Worm (Caenorhabditis elegans) whole organism, early embryonic: ENCODE data around the gene gst-27.
"Not testable (repeated sequence)": the region's sequence is repeated elsewhere in the genome, so short reads cannot be mapped to it uniquely, and the experiment has no call there.

ENCODE experiments used
- B0310.2 ChIP-seq: sonication (generic microtip); optimal IDR thresholded peaks from 2 replicates; lab custom pipeline; 2016; ENCODE audit warnings: mild to moderate bottlenecking, missing genetic modification characterization, missing compliant biosample characterization
- F13C5.2 ChIP-seq: sonication (generic microtip); optimal IDR thresholded peaks from 2 replicates; lab custom pipeline; 2017; ENCODE audit warnings: mild to moderate bottlenecking, missing genetic modification characterization, inconsistent platforms, missing compliant biosample characterization
- aly-1 ChIP-seq: sonication (generic microtip); optimal IDR thresholded peaks from 2 replicates; lab custom pipeline; 2016; ENCODE audit warnings: missing genetic modification characterization, missing compliant biosample characterization
- ama-1 ChIP-seq: fragments of 150-350 bp; optimal IDR thresholded peaks from 2 replicates; lab custom pipeline; 2014
- ceh-13 ChIP-seq: fragments of 200-800 bp; sonication (Bioruptor generic); optimal IDR thresholded peaks from 2 replicates; lab custom pipeline; 2018; ENCODE audit warnings: mild to moderate bottlenecking, missing genetic modification characterization, missing compliant biosample characterization
- ceh-36 ChIP-seq: sonication (generic microtip); optimal IDR thresholded peaks from 2 replicates; lab custom pipeline; 2016; ENCODE audit warnings: missing genetic modification characterization, inconsistent platforms, missing compliant biosample characterization
- ets-7 ChIP-seq: sonication (generic microtip); optimal IDR thresholded peaks from 2 replicates; lab custom pipeline; 2016; ENCODE audit warnings: missing genotype, missing genetic modification characterization, missing compliant biosample characterization
- flt-1 ChIP-seq: fragments of 200-800 bp; sonication (Bioruptor generic); IDR thresholded peaks from 2 replicates; pipeline ENCODE4 v1.3.6; 2022; ENCODE audit warnings: missing genetic modification characterization, missing compliant biosample characterization
- hmbx-1 ChIP-seq: sonication (generic microtip); optimal IDR thresholded peaks from 2 replicates; lab custom pipeline; 2016; ENCODE audit warnings: mild to moderate bottlenecking, missing genetic modification characterization, missing compliant biosample characterization
- hmg-4 ChIP-seq: fragments of 200-800 bp; sonication (Bioruptor generic); optimal IDR thresholded peaks from 2 replicates; lab custom pipeline; 2018; ENCODE audit warnings: mild to moderate bottlenecking, missing genetic modification characterization, missing compliant biosample characterization
- hnd-1 ChIP-seq: sonication (generic microtip); optimal IDR thresholded peaks from 2 replicates; lab custom pipeline; 2016; ENCODE audit warnings: missing genetic modification characterization, missing compliant biosample characterization
- pes-1 ChIP-seq: fragments of 200-800 bp; sonication (Bioruptor generic); IDR thresholded peaks from 2 replicates; pipeline ENCODE4 v1.3.6; 2022; ENCODE audit warnings: missing genetic modification reagents, missing genetic modification characterization, missing compliant biosample characterization
- scrt-1 ChIP-seq: fragments of 200-800 bp; sonication (Bioruptor generic); IDR thresholded peaks from 2 replicates; pipeline ENCODE4 v1.3.6; 2022; ENCODE audit warnings: missing genetic modification characterization, missing compliant biosample characterization
- sea-1 ChIP-seq: fragments of 200-800 bp; sonication (Bioruptor generic); conservative IDR thresholded peaks from 2 replicates; pipeline ENCODE4 v1.3.6; 2022; ENCODE audit warnings: missing genetic modification characterization, missing compliant biosample characterization
- tbx-11 ChIP-seq: fragments of 200-800 bp; sonication (Bioruptor generic); IDR thresholded peaks from 2 replicates; pipeline ENCODE4 v1.3.6; 2022; ENCODE audit warnings: missing genetic modification characterization, missing compliant biosample characterization
- tbx-37 ChIP-seq: fragments of 200-800 bp; sonication (Bioruptor generic); conservative IDR thresholded peaks from 2 replicates; pipeline ENCODE4 v1.3.6; 2022; ENCODE audit warnings: missing genetic modification reagents, missing genetic modification characterization, missing compliant biosample characterization
- tra-4 ChIP-seq: sonication (generic microtip); optimal IDR thresholded peaks from 2 replicates; lab custom pipeline; 2017; ENCODE audit warnings: missing genetic modification characterization, missing compliant biosample characterization

gst-27 gene

DNA sequence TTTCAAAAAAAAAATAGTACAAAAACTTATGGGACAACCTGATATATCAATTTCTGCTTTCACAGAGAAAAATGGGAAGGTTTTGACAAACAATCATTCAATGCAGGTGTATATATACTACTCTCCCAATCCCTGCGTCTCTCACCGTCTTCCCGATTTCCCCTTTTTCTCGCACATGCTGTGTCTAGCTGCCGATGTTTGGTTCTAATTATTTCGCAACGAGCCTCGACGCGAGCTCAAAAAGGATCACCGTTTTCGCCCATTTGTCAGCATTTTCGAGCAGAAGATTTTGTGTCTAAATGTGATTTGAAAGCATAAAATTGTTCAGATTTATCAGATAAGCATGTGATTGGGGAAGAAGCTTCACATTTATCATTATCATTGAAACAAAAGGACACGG, 7.6 kb upstream of the gst-27 start:
- TF ChIP-seq ets-7 (tag; lab: Kevin White, UChicago) (no peak), ama-1 (no peak), tbx-11 (GFP tag; lab: Robert Waterston, UW) (no peak), hmbx-1 (no peak)

ce11 chrII:15171816-15172215, 6.3 kb upstream of the gst-27 start, which contains the start of gene gst-39:
Gene gst-39, minus strand, starts transcription at chrII:15171916.
- not testable (repeated sequence) for TF ChIP-seq scrt-1 (GFP tag; lab: Robert Waterston, UW); ets-7 (tag; lab: Kevin White, UChicago); pes-1 (GFP tag; lab: Robert Waterston, UW)

DNA sequence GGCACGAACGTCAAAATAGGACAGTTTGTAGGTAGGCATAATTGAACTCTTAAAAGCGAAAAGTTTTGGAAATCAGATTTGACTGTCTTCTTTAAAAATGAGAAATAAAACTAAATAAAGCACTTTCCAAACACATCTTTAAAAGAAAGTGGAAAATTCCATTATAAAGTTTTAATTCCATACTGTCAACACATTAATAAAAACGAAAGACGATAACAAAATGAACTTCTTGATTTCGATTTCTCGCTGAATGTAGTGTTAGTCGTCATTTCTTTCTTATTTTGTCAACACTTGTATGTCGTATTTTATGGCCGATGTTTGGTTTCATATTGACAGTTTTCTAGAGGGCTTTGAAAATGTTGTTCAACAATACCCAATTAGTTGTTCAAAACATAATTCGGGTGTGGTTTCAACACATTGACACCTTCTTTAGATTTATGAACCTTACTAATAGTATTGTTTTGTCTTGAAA, 4.3 kb upstream of the gst-27 start, which contains the start of gene gst-29:
gst-29 (minus strand) TSS at position 51 of the 472 bp plus-strand sequence.
- TF ChIP-seq tra-4 = no peak
- no peak for TF ChIP-seq ceh-36
- no peak for TF ChIP-seq hmg-4
- no peak for TF ChIP-seq F13C5.2
- no peak for TF ChIP-seq tbx-37 (GFP tag; lab: Robert Waterston, UW)
- TF ChIP-seq ceh-13 = no peak
- TF ChIP-seq ama-1 = no peak
- no peak for TF ChIP-seq aly-1 (tag; lab: Kevin White, UChicago)
- no peak for TF ChIP-seq B0310.2
- no peak for TF ChIP-seq flt-1 (GFP tag; lab: Robert Waterston, UW)
- TF ChIP-seq tbx-11 (GFP tag; lab: Robert Waterston, UW) = no peak
- no peak for TF ChIP-seq hmbx-1
- no peak for TF ChIP-seq pes-1 (GFP tag; lab: Robert Waterston, UW)
- no peak for TF ChIP-seq ets-7 (tag; lab: Kevin White, UChicago)
- TF ChIP-seq scrt-1 (GFP tag; lab: Robert Waterston, UW) = no peak
- TF ChIP-seq sea-1 (GFP tag; lab: Robert Waterston, UW) = no peak
- TF ChIP-seq hnd-1 (tag; lab: Kevin White, UChicago) = no peak

DNA sequence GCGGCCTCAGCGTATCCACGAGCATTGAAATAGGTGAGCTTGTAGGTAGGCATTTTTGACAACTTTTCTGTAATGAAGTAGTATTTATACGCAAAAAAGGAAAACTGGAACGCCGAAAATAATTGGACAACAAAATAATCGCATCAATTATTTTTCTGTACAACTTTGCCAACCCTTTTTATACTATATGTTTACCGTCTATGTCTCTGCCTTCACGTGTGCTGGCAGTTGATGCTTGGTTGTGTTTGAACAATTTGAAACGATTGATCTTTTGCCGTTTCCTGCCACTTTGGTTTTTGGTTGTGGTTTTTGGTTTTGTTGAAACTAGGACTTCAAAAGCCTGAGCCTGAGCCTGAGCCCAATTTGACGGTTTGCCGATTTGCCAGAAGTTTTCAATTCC, 1.8 kb upstream of the gst-27 start, which contains the start of gene gst-28:
gst-28 (minus strand) TSS at position 238 of the 400 bp plus-strand sequence.
- TF ChIP-seq hmg-4 = no peak
- TF ChIP-seq hmbx-1 = no peak
- no peak for TF ChIP-seq B0310.2
- no peak for TF ChIP-seq ceh-13
- no peak for TF ChIP-seq tbx-11 (GFP tag; lab: Robert Waterston, UW)
- no peak for TF ChIP-seq tra-4
- TF ChIP-seq flt-1 (GFP tag; lab: Robert Waterston, UW) = no peak
- no peak for TF ChIP-seq ets-7 (tag; lab: Kevin White, UChicago)
- TF ChIP-seq ama-1 = no peak
- TF ChIP-seq aly-1 (tag; lab: Kevin White, UChicago) = no peak
- no peak for TF ChIP-seq ceh-36
- TF ChIP-seq tbx-37 (GFP tag; lab: Robert Waterston, UW) = no peak
- no peak for TF ChIP-seq sea-1 (GFP tag; lab: Robert Waterston, UW)

ce11 chrII:15164453-15164852, 1.1 kb downstream of the gst-27 start, which contains the start of gene gst-26:
Gene gst-26, minus strand, starts transcription at chrII:15164553.
- TF ChIP-seq tbx-11 (GFP tag; lab: Robert Waterston, UW) (no peak), ceh-36 (no peak), F13C5.2 (no peak), ceh-13 (no peak), hmg-4 (no peak), ets-7 (tag; lab: Kevin White, UChicago) (no peak), ama-1 (no peak), sea-1 (GFP tag; lab: Robert Waterston, UW) (no peak), flt-1 (GFP tag; lab: Robert Waterston, UW) (no peak), pes-1 (GFP tag; lab: Robert Waterston, UW) (no peak), tbx-37 (GFP tag; lab: Robert Waterston, UW) (no peak), B0310.2 (no peak), aly-1 (tag; lab: Kevin White, UChicago) (no peak)

DNA sequence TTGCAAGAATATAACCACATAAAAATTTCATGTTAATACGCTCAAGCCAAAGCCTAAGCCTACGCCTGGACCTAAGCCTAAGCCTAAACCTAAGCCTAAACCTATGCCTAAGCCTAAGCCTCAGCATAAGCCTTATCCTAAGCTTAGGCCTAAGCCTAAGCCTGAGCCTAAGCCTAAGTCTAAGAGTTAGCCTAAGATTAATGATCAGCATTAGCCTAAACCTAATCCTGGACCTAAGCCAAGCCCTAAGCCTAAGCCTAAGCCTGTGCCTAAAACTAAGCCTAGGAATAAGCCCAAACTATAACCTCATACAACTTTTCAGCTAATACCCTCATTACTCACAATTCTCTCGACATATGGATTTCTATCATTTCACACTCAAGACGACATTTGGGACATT, 7.2 kb downstream of the gst-27 start:
- TF ChIP-seq hmbx-1 (no peak), ceh-36 (peak; percentile 82)

ce11 chrII:15157880-15158279, 7.7 kb downstream of the gst-27 start, which contains the start of gene ptr-20:
Gene ptr-20, plus strand, starts transcription at chrII:15158180.
- TF ChIP-seq tbx-37 (GFP tag; lab: Robert Waterston, UW) (no peak), flt-1 (GFP tag; lab: Robert Waterston, UW) (no peak), ama-1 (no peak), ceh-36 (no peak), aly-1 (tag; lab: Kevin White, UChicago) (no peak), pes-1 (GFP tag; lab: Robert Waterston, UW) (no peak), sea-1 (GFP tag; lab: Robert Waterston, UW) (no peak), ceh-13 (no peak), B0310.2 (no peak), hmg-4 (no peak), scrt-1 (GFP tag; lab: Robert Waterston, UW) (no peak), F13C5.2 (no peak), ets-7 (tag; lab: Kevin White, UChicago) (no peak)

DNA sequence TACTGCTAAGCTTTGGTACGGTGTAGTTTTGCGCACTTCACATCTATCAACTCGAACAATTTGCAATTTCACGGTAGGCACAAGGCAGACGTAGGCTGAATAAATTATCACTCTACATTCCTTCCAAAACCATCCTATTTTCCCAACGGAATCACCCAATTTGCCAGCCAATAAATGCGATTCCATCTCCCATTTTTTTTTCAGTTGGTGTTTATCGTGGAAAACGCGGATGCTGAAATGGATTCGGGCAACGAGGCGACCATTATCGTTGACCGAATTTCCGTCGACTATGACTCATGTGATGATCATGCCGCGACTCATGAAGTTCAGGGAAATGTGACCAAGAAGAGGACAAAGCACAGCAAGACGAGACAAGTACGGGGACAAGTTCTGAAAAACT, 17.1 kb downstream of the gst-27 start:
- TF ChIP-seq hnd-1 (tag; lab: Kevin White, UChicago) = no peak
- TF ChIP-seq flt-1 (GFP tag; lab: Robert Waterston, UW) = no peak
- TF ChIP-seq pes-1 (GFP tag; lab: Robert Waterston, UW) = no peak
- no peak for TF ChIP-seq hmg-4
- TF ChIP-seq B0310.2 = no peak
- no peak for TF ChIP-seq aly-1 (tag; lab: Kevin White, UChicago)
- no peak for TF ChIP-seq ceh-13
- TF ChIP-seq F13C5.2 = no peak
- TF ChIP-seq ets-7 (tag; lab: Kevin White, UChicago) = no peak
- TF ChIP-seq sea-1 (GFP tag; lab: Robert Waterston, UW) = no peak
- TF ChIP-seq tbx-11 (GFP tag; lab: Robert Waterston, UW) = no peak
- TF ChIP-seq tbx-37 (GFP tag; lab: Robert Waterston, UW) = no peak
- no peak for TF ChIP-seq ceh-36
- no peak for TF ChIP-seq hmbx-1
- TF ChIP-seq tra-4 = no peak
